Worm (Caenorhabditis elegans) whole organism, L2 larva: ENCODE measurements around the gene F23H12.7.

Experiments used
- C34F6.9 ChIP-seq: fragments of 150-350 bp; optimal IDR thresholded peaks from 2 replicates; lab custom pipeline; 2014; ENCODE audit warnings: missing biosample characterization, missing genetic modification characterization
- Y55F3AM.14 ChIP-seq: fragments of 200-800 bp; sonication (Bioruptor generic); optimal IDR thresholded peaks from 2 replicates; lab custom pipeline; 2018; ENCODE audit warnings: mild to moderate bottlenecking, missing genetic modification characterization, missing compliant biosample characterization
- ZK546.5 ChIP-seq: sonication (generic microtip); optimal IDR thresholded peaks from 2 replicates; lab custom pipeline; 2017; ENCODE audit warnings: missing biosample characterization, missing genetic modification characterization
- alr-1 ChIP-seq: fragments of 150-350 bp; optimal IDR thresholded peaks from 2 replicates; lab custom pipeline; 2014; ENCODE audit warnings: missing biosample characterization, missing genetic modification characterization
- aly-2 ChIP-seq: fragments of 150-350 bp; optimal IDR thresholded peaks from 2 replicates; lab custom pipeline; 2014; ENCODE audit warnings: missing biosample characterization, missing genetic modification characterization
- ama-1 ChIP-seq: fragments of 150-350 bp; optimal IDR thresholded peaks from 2 replicates; lab custom pipeline; 2018; ENCODE audit warnings: inconsistent platforms
- blmp-1 ChIP-seq: sonication (generic microtip); optimal IDR thresholded peaks from 2 replicates; lab custom pipeline; 2017; ENCODE audit warnings: missing genetic modification characterization, mild to moderate bottlenecking, missing compliant biosample characterization, antibody characterized with exemption, moderate library complexity; ENCODE audit not compliant: insufficient read depth
- ceh-16 ChIP-seq: fragments of 150-350 bp; optimal IDR thresholded peaks from 2 replicates; lab custom pipeline; 2014; ENCODE audit warnings: missing biosample characterization, missing genetic modification characterization
- ceh-82 ChIP-seq: fragments of 150-350 bp; optimal IDR thresholded peaks from 2 replicates; lab custom pipeline; 2014; ENCODE audit warnings: missing biosample characterization, missing genetic modification characterization
- elt-1 ChIP-seq: fragments of 150-350 bp; optimal IDR thresholded peaks from 2 replicates; lab custom pipeline; 2014; ENCODE audit warnings: missing biosample characterization, missing genetic modification characterization
- fos-1 ChIP-seq: fragments of 150-350 bp; optimal IDR thresholded peaks from 2 replicates; lab custom pipeline; 2014; ENCODE audit warnings: missing biosample characterization, missing genetic modification characterization
- lin-11 ChIP-seq: fragments of 150-350 bp; sonication (generic microtip); optimal IDR thresholded peaks from 2 replicates; lab custom pipeline; 2014; ENCODE audit warnings: missing biosample characterization, missing genetic modification characterization, inconsistent platforms, mixed read lengths
- lin-13 ChIP-seq: fragments of 150-350 bp; optimal IDR thresholded peaks from 2 replicates; lab custom pipeline; 2014; ENCODE audit warnings: missing biosample characterization, missing genetic modification reagents, missing genetic modification characterization
- lin-39 ChIP-seq: fragments of 150-350 bp; optimal IDR thresholded peaks from 2 replicates; lab custom pipeline; 2014; ENCODE audit warnings: missing biosample characterization, missing genetic modification reagents, missing genetic modification characterization
- mab-5 ChIP-seq: fragments of 150-350 bp; optimal IDR thresholded peaks from 2 replicates; lab custom pipeline; 2014; ENCODE audit warnings: missing biosample characterization, missing genetic modification characterization
- mbf-1 ChIP-seq: sonication (generic microtip); optimal IDR thresholded peaks from 2 replicates; lab custom pipeline; 2017; ENCODE audit warnings: missing biosample characterization, missing genetic modification characterization
- mdl-1 ChIP-seq, 2 experiments: fragments of 150-350 bp in 1 of 2; sonication (generic microtip) in 1 of 2; optimal IDR thresholded peaks; 2 replicates each; lab custom pipeline; 2017; ENCODE audit warnings: missing biosample characterization in 2 of 2, missing genetic modification characterization in 2 of 2
- nhr-10 ChIP-seq: sonication (generic microtip); optimal IDR thresholded peaks from 2 replicates; lab custom pipeline; 2017; ENCODE audit warnings: missing biosample characterization, missing genetic modification characterization
- nhr-12 ChIP-seq: fragments of 150-350 bp; optimal IDR thresholded peaks from 2 replicates; lab custom pipeline; 2014; ENCODE audit warnings: missing biosample characterization, missing genetic modification characterization
- nhr-23 ChIP-seq: fragments of 150-350 bp; optimal IDR thresholded peaks from 2 replicates; lab custom pipeline; 2014; ENCODE audit warnings: missing biosample characterization, missing genetic modification reagents, missing genetic modification characterization
- nhr-25 ChIP-seq: fragments of 150-350 bp; sonication (generic microtip); optimal IDR thresholded peaks from 3 replicates; lab custom pipeline; 2014; ENCODE audit warnings: missing biosample characterization, missing genetic modification characterization
- nhr-6 ChIP-seq: fragments of 150-350 bp; optimal IDR thresholded peaks from 2 replicates; lab custom pipeline; 2014; ENCODE audit warnings: missing biosample characterization, missing genetic modification characterization
- nhr-77 ChIP-seq: fragments of 150-350 bp; optimal IDR thresholded peaks from 2 replicates; lab custom pipeline; 2014; ENCODE audit warnings: missing biosample characterization, missing genetic modification characterization
- peb-1 ChIP-seq: fragments of 150-350 bp; optimal IDR thresholded peaks from 2 replicates; lab custom pipeline; 2014; ENCODE audit warnings: missing biosample characterization, missing genetic modification characterization
- sem-4 ChIP-seq: fragments of 150-350 bp; optimal IDR thresholded peaks from 2 replicates; lab custom pipeline; 2014; ENCODE audit warnings: missing biosample characterization, missing genetic modification reagents, missing genetic modification characterization
- skn-1 ChIP-seq: sonication (generic microtip); optimal IDR thresholded peaks from 2 replicates; lab custom pipeline; 2017; ENCODE audit warnings: missing biosample characterization, missing genetic modification characterization
- sma-3 ChIP-seq: sonication (generic microtip); optimal IDR thresholded peaks from 2 replicates; lab custom pipeline; 2016; ENCODE audit warnings: missing genetic modification reagents, missing genetic modification characterization, missing compliant biosample characterization
- sma-9 ChIP-seq, 2 experiments: fragments of 150-350 bp in 1 of 2; sonication (generic microtip) in 1 of 2; optimal IDR thresholded peaks; 2 replicates each; lab custom pipeline; 2014 to 2016; ENCODE audit warnings: missing genetic modification characterization in 2 of 2, mild to moderate bottlenecking in 1 of 2, missing biosample characterization in 1 of 2, missing compliant biosample characterization in 1 of 2, missing genetic modification reagents in 1 of 2, moderate library complexity in 1 of 2
- snpc-4 ChIP-seq: fragments of 150-350 bp; optimal IDR thresholded peaks from 2 replicates; lab custom pipeline; 2014; ENCODE audit warnings: missing biosample characterization, missing genetic modification characterization
- unc-39 ChIP-seq: fragments of 150-350 bp; optimal IDR thresholded peaks from 2 replicates; lab custom pipeline; 2014; ENCODE audit warnings: missing biosample characterization, missing genetic modification characterization
- unc-62 ChIP-seq: fragments of 150-350 bp; optimal IDR thresholded peaks from 2 replicates; lab custom pipeline; 2014; ENCODE audit warnings: missing biosample characterization, missing genetic modification reagents, missing genetic modification characterization
- zag-1 ChIP-seq: fragments of 150-350 bp; optimal IDR thresholded peaks from 2 replicates; lab custom pipeline; 2014; ENCODE audit warnings: missing biosample characterization, missing genetic modification characterization
- ztf-1 ChIP-seq: fragments of 200-800 bp; sonication (Bioruptor generic); conservative IDR thresholded peaks from 2 replicates; pipeline ENCODE4 v1.3.6; 2022; ENCODE audit warnings: missing genetic modification characterization, missing compliant biosample characterization
- ztf-4 ChIP-seq: fragments of 150-350 bp; optimal IDR thresholded peaks from 2 replicates; lab custom pipeline; 2014; ENCODE audit warnings: missing biosample characterization, missing genetic modification characterization

Gene F23H12.7

ce11 chrV:12343419-12343969 is 28.0 kb upstream of the F23H12.7 start, which contains the start of gene tomm-20 (continued):
- TF ChIP-seq ZK546.5 (peak; percentile 51), mdl-1 (tag; optimal IDR thresholded peaks at IDR 0.05; lab: Kevin White, UChicago) (peak in 1 of 2 experiments; percentile 62)

- TF ChIP-seq nhr-23 (tag; lab: Kevin White, UChicago) (no peak), peb-1 (tag; lab: Kevin White, UChicago) (no peak), lin-39 (tag; lab: Kevin White, UChicago) (no peak), nhr-12 (no peak), ceh-16 (tag; lab: Kevin White, UChicago) (no peak), ZK546.5 (no peak), mbf-1 (tag; lab: Kevin White, UChicago) (no peak), elt-1 (no peak), ztf-1 (no peak), zag-1 (tag; lab: Kevin White, UChicago) (no peak)
Measured at ce11 chrV:12344845-12345244, 26.6 kb upstream of the F23H12.7 start, which contains the start of gene F23H12.3. TSS of gene F23H12.3 (plus strand) at chrV:12345145.

- TF ChIP-seq ztf-4 = no peak
- no peak for TF ChIP-seq snpc-4
- no peak for TF ChIP-seq nhr-12
- no peak for TF ChIP-seq fos-1
- TF ChIP-seq ama-1 (lab: Kevin White, UChicago) = no peak
- TF ChIP-seq alr-1 (tag; lab: Kevin White, UChicago) = no peak
- TF ChIP-seq blmp-1 (tag; lab: Kevin White, UChicago) = no peak
Measured at ce11 chrV:12345808-12346207, 25.7 kb upstream of the F23H12.7 start, which contains the start of gene snb-2. TSS of gene snb-2 (minus strand) at chrV:12345908.

ce11 chrV:12347854-12348253 is 23.6 kb upstream of the F23H12.7 start:
- TF ChIP-seq lin-11 (tag; lab: Kevin White, UChicago) (no peak), elt-1 (no peak), fos-1 (peak; percentile 60), C34F6.9 (tag; lab: Kevin White, UChicago) (no peak)

ce11 chrV:12349365-12349764 is 22.1 kb upstream of the F23H12.7 start:
- no peak for TF ChIP-seq ZK546.5
- TF ChIP-seq fos-1 = no peak
- TF ChIP-seq C34F6.9 (tag; lab: Kevin White, UChicago) = no peak
- TF ChIP-seq sma-3 (GFP tag; lab: Kevin White, UChicago) = no peak
- TF ChIP-seq sma-9 (GFP tag; optimal IDR thresholded peaks at IDR 0.05; lab: Kevin White, UChicago) = no peak
- no peak for TF ChIP-seq sma-9 (tag; optimal IDR thresholded peaks at IDR 0.05; lab: Kevin White, UChicago)
- TF ChIP-seq nhr-23 (tag; lab: Kevin White, UChicago) = no peak
- no peak for TF ChIP-seq sem-4 (tag; lab: Kevin White, UChicago)
- TF ChIP-seq nhr-10 (tag; lab: Kevin White, UChicago) = no peak
- TF ChIP-seq mdl-1 (tag; optimal IDR thresholded peaks at IDR 0.05; lab: Kevin White, UChicago) = no peak
- no peak for TF ChIP-seq lin-13 (GFP tag; lab: Kevin White, UChicago)
- TF ChIP-seq peb-1 (tag; lab: Kevin White, UChicago) = no peak
- no peak for TF ChIP-seq mab-5 (tag; lab: Kevin White, UChicago)
- TF ChIP-seq nhr-77 (tag; lab: Kevin White, UChicago) = no peak
- no peak for TF ChIP-seq nhr-12

ce11 chrV:12351842-12352241 is 19.6 kb upstream of the F23H12.7 start:
- TF ChIP-seq blmp-1 (tag; lab: Kevin White, UChicago) = peak; percentile 41
- peak; percentile 36 for TF ChIP-seq sma-9 (GFP tag; optimal IDR thresholded peaks at IDR 0.05; lab: Kevin White, UChicago)
- TF ChIP-seq sma-9 (tag; optimal IDR thresholded peaks at IDR 0.05; lab: Kevin White, UChicago) = no peak
- peak; percentile 42 for TF ChIP-seq nhr-25
- TF ChIP-seq C34F6.9 (tag; lab: Kevin White, UChicago) = no peak
- TF ChIP-seq fos-1 = no peak
- no peak for TF ChIP-seq nhr-6

ce11 chrV:12352445-12352844 is 19.0 kb upstream of the F23H12.7 start, which contains the start of gene sqt-3:
TSS of gene sqt-3 (plus strand) at chrV:12352745.
- TF ChIP-seq aly-2 (tag; lab: Kevin White, UChicago) (no peak), Y55F3AM.14 (GFP tag; lab: Kevin White, UChicago) (no peak), mbf-1 (tag; lab: Kevin White, UChicago) (no peak), skn-1 (tag; lab: Kevin White, UChicago) (no peak), ceh-82 (no peak), unc-62 (GFP tag; lab: Kevin White, UChicago) (no peak), unc-39 (tag; lab: Kevin White, UChicago) (no peak), blmp-1 (tag; lab: Kevin White, UChicago) (no peak), elt-1 (no peak), ztf-1 (no peak), snpc-4 (no peak), ceh-16 (tag; lab: Kevin White, UChicago) (no peak)
